Fruit fly (Drosophila melanogaster) Kc167 (cell line): ENCODE data around the gene Kap-alpha3.

Experiments used
- Myc ChIP-seq: fragments of >200 bp; optimal IDR thresholded peaks from 2 replicates; lab custom pipeline; 2017; ENCODE audit warnings: missing external identifiers
- Sin3A ChIP-seq: fragments of >200 bp; optimal IDR thresholded peaks from 2 replicates; lab custom pipeline; 2018; ENCODE audit warnings: missing external identifiers
- h ChIP-seq: fragments of >200 bp; optimal IDR thresholded peaks from 3 replicates; lab custom pipeline; 2018; ENCODE audit warnings: missing external identifiers
- insv ChIP-seq: fragments of >200 bp; optimal IDR thresholded peaks from 3 replicates; lab custom pipeline; 2018; ENCODE audit warnings: missing external identifiers
- psq ChIP-seq: fragments of >200 bp; optimal IDR thresholded peaks from 2 replicates; lab custom pipeline; 2017; ENCODE audit warnings: missing external identifiers
- ttk ChIP-seq: sonication (Bioruptor generic); optimal IDR thresholded peaks from 2 replicates; lab custom pipeline; 2017; ENCODE audit warnings: missing external identifiers

The Kap-alpha3 gene

dm6 chr3R:9565895-9566294 lies 11.6 kb downstream of the Kap-alpha3 start, which contains the start of gene CG16789:
CG16789 (plus strand) TSS chr3R:9566195.
- TF ChIP-seq insv (lab: Kevin White, UChicago) = no peak
- no peak for TF ChIP-seq Sin3A (lab: Kevin White, UChicago)

DNA sequence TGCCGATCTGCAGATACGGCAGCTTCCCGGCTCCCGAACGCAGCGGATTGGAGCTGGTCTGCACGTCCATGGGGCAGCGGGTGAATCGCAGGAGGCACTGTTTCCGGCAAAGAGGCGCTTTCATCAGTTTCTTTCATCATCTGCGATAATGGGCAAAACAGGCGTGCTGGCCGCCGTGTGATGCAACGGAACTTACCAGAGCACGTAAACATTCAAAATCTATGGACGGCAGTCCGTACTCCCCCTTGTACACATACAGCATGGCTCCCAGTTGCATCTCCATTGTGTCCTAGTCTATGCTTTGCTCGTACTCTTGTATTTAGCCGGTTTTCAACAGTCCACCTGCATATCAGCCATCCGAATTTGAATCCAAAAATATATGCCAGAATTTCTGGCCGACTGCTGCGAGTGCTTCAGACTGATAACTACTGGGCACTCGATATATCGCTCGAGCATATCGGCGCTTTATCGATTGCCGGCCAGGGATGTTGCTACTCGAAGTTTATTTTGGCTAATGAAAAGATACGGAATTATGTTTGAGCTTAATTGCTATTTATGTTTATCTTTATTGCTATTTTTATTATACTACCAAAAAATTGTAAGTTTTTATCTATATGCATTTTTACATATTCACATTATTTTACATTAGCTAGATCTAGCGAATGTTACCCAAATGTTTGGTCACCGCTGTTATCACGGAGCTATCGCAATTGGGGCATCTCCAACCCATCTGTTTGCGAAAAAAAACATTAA lies 14.1 kb downstream of the Kap-alpha3 start, which contains the start of the genes CG9393 and Vps45:
CG9393 (minus strand) TSS at position 434 of the 753 bp plus-strand sequence.
Vps45 (plus strand) TSS at position 685 of the 753 bp plus-strand sequence.
- TF ChIP-seq psq (lab: Kevin White, UChicago) (no peak), Sin3A (lab: Kevin White, UChicago) (peak; percentile 6)

dm6 chr3R:9561121-9561520 lies 16.4 kb downstream of the Kap-alpha3 start:
- no peak for TF ChIP-seq ttk (lab: Kevin White, UChicago)
- no peak for TF ChIP-seq psq (lab: Kevin White, UChicago)
- no peak for TF ChIP-seq Myc (lab: Kevin White, UChicago)
- no peak for TF ChIP-seq h (lab: Kevin White, UChicago)
- no peak for TF ChIP-seq Sin3A (lab: Kevin White, UChicago)
- TF ChIP-seq insv (lab: Kevin White, UChicago) = no peak

DNA sequence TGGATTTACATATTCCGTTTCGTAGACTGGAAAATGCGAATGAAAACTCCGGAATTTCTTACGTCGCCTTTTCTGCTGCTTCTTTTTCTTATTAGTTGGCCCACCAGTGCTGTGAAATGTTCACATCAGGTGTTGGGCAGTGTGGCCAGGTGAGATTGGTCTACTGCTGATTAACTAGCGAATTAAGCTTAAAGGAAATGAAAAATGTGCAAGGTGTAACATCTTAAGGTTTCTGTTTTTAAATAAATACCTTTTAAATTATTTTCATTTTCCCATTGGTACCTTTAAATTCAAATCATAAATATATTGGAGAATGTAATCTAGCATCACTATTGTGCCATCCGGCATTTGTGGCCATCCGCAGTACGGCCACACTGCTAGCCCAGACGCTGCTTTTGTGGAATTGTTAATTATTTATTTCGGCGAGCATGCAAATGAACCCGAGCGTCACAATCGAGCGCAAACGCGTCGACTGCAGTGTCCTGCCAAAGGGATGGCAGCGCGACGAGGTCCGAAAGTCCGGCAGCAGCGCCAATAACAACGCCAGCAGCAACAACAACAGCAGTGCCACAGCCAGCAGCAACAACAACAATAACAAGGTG lies 18.0 kb downstream of the Kap-alpha3 start, which contains the start of the genes AP-1mu and MBD-like:
AP-1mu (minus strand) TSS at position 113 of the 602 bp plus-strand sequence.
MBD-like (plus strand) TSS at position 348 of the 602 bp plus-strand sequence.
- TF ChIP-seq insv (lab: Kevin White, UChicago) = no peak
- TF ChIP-seq Sin3A (lab: Kevin White, UChicago) = no peak
- no peak for TF ChIP-seq Myc (lab: Kevin White, UChicago)
- no peak for TF ChIP-seq psq (lab: Kevin White, UChicago)
- no peak for TF ChIP-seq h (lab: Kevin White, UChicago)
- no peak for TF ChIP-seq ttk (lab: Kevin White, UChicago)

dm6 chr3R:9555334-9555974 lies 22.1 kb downstream of the Kap-alpha3 start, which contains the start of the genes CG9386 and BckdhA:
CG9386 (minus strand) TSS chr3R:9555408.
BckdhA (plus strand) TSS chr3R:9555785.
- TF ChIP-seq insv (lab: Kevin White, UChicago) (no peak), psq (lab: Kevin White, UChicago) (no peak), h (lab: Kevin White, UChicago) (no peak), Sin3A (lab: Kevin White, UChicago) (no peak), ttk (lab: Kevin White, UChicago) (no peak), Myc (lab: Kevin White, UChicago) (no peak)

DNA sequence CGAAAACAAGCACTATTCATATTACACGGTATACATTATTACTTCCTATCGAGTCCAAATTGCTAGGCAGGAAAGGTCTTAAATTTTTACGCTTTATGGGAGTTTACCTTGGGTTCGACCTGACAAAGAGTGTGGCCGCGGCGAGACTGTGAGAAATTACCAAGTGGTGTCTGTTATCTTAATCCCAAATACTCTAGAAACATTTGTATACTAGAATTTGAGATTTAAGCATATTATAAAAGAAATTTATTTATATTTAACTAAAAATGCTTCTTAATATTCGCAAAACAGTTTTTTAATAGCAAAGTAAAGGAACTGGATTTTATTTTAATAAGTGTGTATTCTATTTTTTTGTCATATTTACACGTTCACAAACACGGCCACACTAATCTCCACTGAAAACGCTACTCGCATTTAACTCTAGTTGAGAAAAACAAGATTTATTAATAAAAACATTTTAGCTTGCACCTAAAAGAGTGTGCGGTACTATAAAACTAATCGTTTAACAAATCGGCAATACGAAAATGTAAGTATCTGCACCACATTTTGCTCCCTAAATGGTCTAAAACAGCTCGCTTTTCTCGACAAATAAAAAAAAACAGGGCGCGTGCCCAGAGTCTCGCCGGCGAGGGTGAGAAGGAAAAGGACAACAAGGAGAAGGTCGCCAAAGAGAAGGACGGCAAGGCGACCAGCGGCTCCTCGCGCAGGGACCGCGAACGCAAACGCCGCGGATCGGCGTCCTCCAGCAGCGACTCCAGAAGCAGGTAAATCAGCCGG lies 25.7 kb downstream of the Kap-alpha3 start, which contains the start of the genes mura and RnpS1:
mura (minus strand) TSS at position 148 of the 777 bp plus-strand sequence.
RnpS1 (plus strand) TSS at position 376 of the 777 bp plus-strand sequence.
- TF ChIP-seq Myc (lab: Kevin White, UChicago) = no peak
- no peak for TF ChIP-seq insv (lab: Kevin White, UChicago)
- TF ChIP-seq psq (lab: Kevin White, UChicago) = no peak
- no peak for TF ChIP-seq Sin3A (lab: Kevin White, UChicago)
- no peak for TF ChIP-seq ttk (lab: Kevin White, UChicago)
- no peak for TF ChIP-seq h (lab: Kevin White, UChicago)

- TF ChIP-seq h (lab: Kevin White, UChicago) (no peak), insv (lab: Kevin White, UChicago) (peak; percentile 82)
These were observed 26.4 kb downstream of the Kap-alpha3 start for dm6 chr3R:9551013-9551658.

DNA sequence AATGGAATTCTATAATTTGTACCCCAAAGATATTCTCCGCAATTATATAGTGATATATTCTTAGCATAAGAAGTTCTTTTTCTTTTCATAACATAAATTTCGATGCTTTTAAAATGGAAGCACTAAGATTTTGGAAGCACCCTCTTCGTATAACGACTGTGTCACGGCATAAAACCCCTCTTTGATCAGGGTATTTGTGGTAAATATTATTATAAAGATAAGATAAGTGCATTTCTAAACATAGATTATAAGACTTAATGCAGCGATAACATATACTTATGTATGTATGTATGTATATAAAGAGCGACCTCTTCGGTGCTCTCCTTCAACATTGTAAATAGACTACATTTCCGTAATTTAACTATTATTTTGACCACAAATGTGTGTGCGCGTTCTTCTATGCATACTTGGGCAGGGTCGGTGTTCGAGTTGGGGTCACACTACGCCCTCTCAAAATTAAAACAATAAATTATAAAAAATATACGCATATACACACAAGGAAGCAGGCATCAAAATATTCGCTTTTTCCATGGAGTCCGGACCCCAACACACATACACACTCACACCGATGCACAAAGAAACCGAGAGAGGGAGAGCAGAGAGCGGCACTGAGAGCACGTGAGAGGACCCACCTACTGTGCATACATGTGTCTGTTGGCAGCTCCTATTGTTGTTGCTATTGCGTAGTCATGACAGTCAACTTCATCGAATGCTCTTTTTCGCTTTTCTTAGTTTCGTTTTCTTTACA lies 27.1 kb downstream of the Kap-alpha3 start:
- TF ChIP-seq psq (lab: Kevin White, UChicago) = no peak
- no peak for TF ChIP-seq insv (lab: Kevin White, UChicago)
- TF ChIP-seq Sin3A (lab: Kevin White, UChicago) = no peak
- TF ChIP-seq Myc (lab: Kevin White, UChicago) = no peak
- TF ChIP-seq h (lab: Kevin White, UChicago) = no peak
- TF ChIP-seq ttk (lab: Kevin White, UChicago) = no peak

dm6 chr3R:9548769-9549168 lies 28.8 kb downstream of the Kap-alpha3 start:
- TF ChIP-seq psq (lab: Kevin White, UChicago) = no peak
- no peak for TF ChIP-seq insv (lab: Kevin White, UChicago)
- no peak for TF ChIP-seq Myc (lab: Kevin White, UChicago)
- TF ChIP-seq h (lab: Kevin White, UChicago) = no peak
- TF ChIP-seq Sin3A (lab: Kevin White, UChicago) = no peak
- TF ChIP-seq ttk (lab: Kevin White, UChicago) = no peak
